Worm (Caenorhabditis elegans) whole organism, L1 larva: Measurements from ENCODE around the gene shk-1.

Experiments
- C16A3.4 ChIP-seq: fragments of 150-350 bp; optimal IDR thresholded peaks from 2 replicates; lab custom pipeline; 2014; ENCODE audit warnings: missing biosample characterization, missing genetic modification characterization
- fos-1 ChIP-seq: fragments of 150-350 bp; optimal IDR thresholded peaks from 2 replicates; lab custom pipeline; 2014; ENCODE audit warnings: missing biosample characterization, missing genetic modification characterization
- lin-15B ChIP-seq: fragments of 150-350 bp; sonication (generic microtip); optimal IDR thresholded peaks from 3 replicates; lab custom pipeline; 2014; ENCODE audit warnings: missing biosample characterization, missing genetic modification characterization
- lin-39 ChIP-seq: fragments of 150-350 bp; optimal IDR thresholded peaks from 2 replicates; lab custom pipeline; 2014; ENCODE audit warnings: missing biosample characterization, missing genetic modification reagents, missing genetic modification characterization
- pag-3 ChIP-seq: sonication (generic microtip); optimal IDR thresholded peaks from 2 replicates; lab custom pipeline; 2017; ENCODE audit warnings: missing genetic modification characterization, mild to moderate bottlenecking, missing compliant biosample characterization, antibody characterized with exemption, borderline replicate concordance; ENCODE audit not compliant: insufficient read depth
- pax-3 ChIP-seq: fragments of 200-800 bp; sonication (Bioruptor generic); optimal IDR thresholded peaks from 2 replicates; lab custom pipeline; 2018; ENCODE audit warnings: mild to moderate bottlenecking, missing genetic modification characterization, moderate library complexity, missing compliant biosample characterization
- pqm-1 ChIP-seq: sonication (generic microtip); optimal IDR thresholded peaks from 3 replicates; lab custom pipeline; 2017; ENCODE audit warnings: missing biosample characterization, missing genetic modification characterization
- tbx-2 ChIP-seq: sonication (generic microtip); optimal IDR thresholded peaks from 2 replicates; lab custom pipeline; 2016; ENCODE audit warnings: missing genetic modification characterization, missing compliant biosample characterization

- TF ChIP-seq lin-39 (tag; lab: Kevin White, UChicago) = no peak
- no peak for TF ChIP-seq pqm-1 (tag; lab: Kevin White, UChicago)
- no peak for TF ChIP-seq fos-1
- TF ChIP-seq lin-15B (tag; lab: Kevin White, UChicago) = no peak
- no peak for TF ChIP-seq C16A3.4 (tag; lab: Kevin White, UChicago)
- no peak for TF ChIP-seq tbx-2 (tag; lab: Kevin White, UChicago)
- no peak for TF ChIP-seq pag-3 (tag; lab: Kevin White, UChicago)
- no peak for TF ChIP-seq pax-3
These were observed 5.8 kb upstream of the shk-1 start for ce11 chrII:9752278-9752677.
